Fruit fly (Drosophila melanogaster): Measurements from ENCODE around the gene CG7276.
A peak's percentile ranks its signal among the peaks of the same experiment; 100 is the strongest.

dm6 chr3L:15508233-15508632 lies 10.2 kb downstream of the CG7276 start, which contains the start of gene CG7841:
- TF ChIP-seq Sox102F (GFP tag; optimal IDR thresholded peaks at IDR 0.05) (peak; percentile 99), vri (GFP tag; optimal IDR thresholded peaks at IDR 0.05) (peak; percentile 99), CG31627 (GFP tag; optimal IDR thresholded peaks at IDR 0.05) (peak; percentile 97), Blimp-1 (GFP tag; optimal IDR thresholded peaks at IDR 0.05) (peak; percentile 93), spab (GFP tag; optimal IDR thresholded peaks at IDR 0.05) (peak; percentile 96), topi (GFP tag; optimal IDR thresholded peaks at IDR 0.05) (peak; percentile 99), Eip75B (GFP tag; optimal IDR thresholded peaks at IDR 0.05) (peak; percentile 99), Hr39 (GFP tag; optimal IDR thresholded peaks at IDR 0.05) (peak; percentile 97), CG10669 (GFP tag; optimal IDR thresholded peaks at IDR 0.05) (peak; percentile 98), CG10631 (GFP tag; optimal IDR thresholded peaks at IDR 0.05) (peak; percentile 94), acj6 (GFP tag; optimal IDR thresholded peaks at IDR 0.05) (peak; percentile 98)
